Fruit fly (Drosophila melanogaster): ENCODE measurements around the gene csw.

Gene csw

DNA sequence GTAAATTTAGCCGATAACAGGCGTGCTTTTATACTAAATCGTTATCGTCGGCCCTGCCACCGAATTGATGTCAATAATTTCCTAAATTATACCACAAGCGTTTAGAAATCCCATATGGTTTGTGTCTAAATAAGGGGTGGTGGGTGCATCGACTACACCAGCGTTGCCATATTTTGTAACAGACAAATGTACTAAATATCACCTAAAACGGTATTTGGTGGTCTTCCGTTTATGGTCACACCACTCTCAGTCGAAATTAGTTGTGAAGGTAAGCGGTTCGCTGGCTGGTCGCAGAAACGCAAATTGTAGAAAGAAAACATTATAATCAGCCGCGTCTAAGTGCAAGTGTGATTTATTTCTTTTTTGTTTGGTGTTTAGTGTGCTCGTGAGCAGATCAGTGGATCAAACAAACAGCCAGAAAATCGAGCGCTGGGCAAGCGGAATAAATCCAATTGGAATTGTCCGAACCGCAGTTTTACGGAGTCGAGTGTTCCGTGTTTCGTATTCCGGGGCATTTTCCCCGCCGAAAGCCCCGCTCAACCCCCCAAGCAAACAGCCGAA, 13.6 kb upstream of the csw start, which contains the start of the genes CG16903 and Unc-76:
Gene CG16903, minus strand, starts transcription at position 39 of the 561 bp plus-strand sequence.
Gene Unc-76, plus strand, starts transcription at position 244 of the 561 bp plus-strand sequence.
- TF ChIP-seq Tbp (GFP tag; optimal IDR thresholded peaks at IDR 0.05), result no peak
- TF ChIP-seq CG11456 (GFP tag; IDR thresholded peaks at IDR 0.05), result 0 out of 3 replicates have a peak, but pooled peaks have one; percentile 20
- TF ChIP-seq sug (tag; optimal IDR thresholded peaks at IDR 0.05), result peak; percentile 66
- no peak for TF ChIP-seq Sry-β (GFP tag; optimal IDR thresholded peaks at IDR 0.05)
- TF ChIP-seq cas (GFP tag; IDR thresholded peaks at IDR 0.05), result no peak
- TF ChIP-seq CG34376 (GFP tag; optimal IDR thresholded peaks at IDR 0.05), result peak; percentile 72
- no peak for TF ChIP-seq dysf (GFP tag; IDR thresholded peaks at IDR 0.05)
- no peak for TF ChIP-seq slou (GFP tag; optimal IDR thresholded peaks at IDR 0.05)
- 0 out of 3 replicates have a peak, but pooled peaks have one; percentile 49 for TF ChIP-seq CG6791 (GFP tag; IDR thresholded peaks at IDR 0.05; ENCODE audit: partially characterized antibody)
- TF ChIP-seq Myb (GFP tag; optimal IDR thresholded peaks at IDR 0.05), result peak; percentile 82
- TF ChIP-seq CG12391 (tag; optimal IDR thresholded peaks at IDR 0.05), result peak; percentile 60
- no peak for TF ChIP-seq Doc2 (GFP tag; IDR thresholded peaks at IDR 0.05)
- no peak for TF ChIP-seq CG18476 (GFP tag; optimal IDR thresholded peaks at IDR 0.05)
- TF ChIP-seq CG4404 (GFP tag; IDR thresholded peaks at IDR 0.05), result no peak
- no peak for TF ChIP-seq ERR (GFP tag; optimal IDR thresholded peaks at IDR 0.05)
- peak; percentile 36 for TF ChIP-seq CG3281 (GFP tag; optimal IDR thresholded peaks at IDR 0.05)
- peak; percentile 71 for TF ChIP-seq abd-A (tag; optimal IDR thresholded peaks at IDR 0.05)
- peak; percentile 39 for TF ChIP-seq pho (GFP tag; optimal IDR thresholded peaks at IDR 0.05)
- peak; percentile 98 for TF ChIP-seq Lhr (GFP tag; optimal IDR thresholded peaks at IDR 0.05)
- peak in 1 of 2 experiments; percentile 21 for TF ChIP-seq bsh (GFP tag; optimal IDR thresholded peaks at IDR 0.05)
- TF ChIP-seq CG18764 (GFP tag; optimal IDR thresholded peaks at IDR 0.05), result no peak
- TF ChIP-seq Oaz (GFP tag; IDR thresholded peaks at IDR 0.05), result no peak
- TF ChIP-seq wdn (GFP tag; IDR thresholded peaks at IDR 0.05), result no peak
- TF ChIP-seq CG5245 (GFP tag; optimal IDR thresholded peaks at IDR 0.05), result no peak
- no peak for TF ChIP-seq Lim3 (GFP tag; IDR thresholded peaks at IDR 0.05)
- TF ChIP-seq CG10274 (GFP tag; optimal IDR thresholded peaks at IDR 0.05), result no peak
- TF ChIP-seq ase (GFP tag; IDR thresholded peaks at IDR 0.05), result no peak
- no peak for TF ChIP-seq luna (GFP tag; optimal IDR thresholded peaks at IDR 0.05)
- peak; percentile 40; the same call in 2 of the 4 replicates for TF ChIP-seq Dll (GFP tag; IDR thresholded peaks at IDR 0.05; ENCODE audit: partially characterized antibody)
- peak; percentile 42 for TF ChIP-seq CTCF (GFP tag; optimal IDR thresholded peaks at IDR 0.05)
- TF ChIP-seq CG42726 (GFP tag; IDR thresholded peaks at IDR 0.05; ENCODE audit: partially characterized antibody), result peak; percentile 70
- no peak for TF ChIP-seq CG11695 (GFP tag; IDR thresholded peaks at IDR 0.05)
- peak; percentile 17 for TF ChIP-seq Spps (tag; optimal IDR thresholded peaks at IDR 0.05)
- TF ChIP-seq CG4820 (GFP tag; optimal IDR thresholded peaks at IDR 0.05), result no peak
- no peak for TF ChIP-seq CG5953 (GFP tag; IDR thresholded peaks at IDR 0.05)
- peak; percentile 52; the same call in 2 of the 3 replicates for TF ChIP-seq Dbx (GFP tag; IDR thresholded peaks at IDR 0.05)
- no peak for TF ChIP-seq Awh (GFP tag; IDR thresholded peaks at IDR 0.05)
- TF ChIP-seq CG31365 (tag; optimal IDR thresholded peaks at IDR 0.05), result peak; percentile 37
- TF ChIP-seq dimm (GFP tag; IDR thresholded peaks at IDR 0.05), result no peak
- TF ChIP-seq CG14050 (GFP tag; IDR thresholded peaks at IDR 0.05), result no peak
- peak; percentile 28 for TF ChIP-seq tap (tag; optimal IDR thresholded peaks at IDR 0.05)
- peak; percentile 65 for TF ChIP-seq BEAF-32 (GFP tag; optimal IDR thresholded peaks at IDR 0.05)
- no peak for TF ChIP-seq CG6654 (GFP tag; optimal IDR thresholded peaks at IDR 0.05)
- no peak for TF ChIP-seq H15 (GFP tag; IDR thresholded peaks at IDR 0.05)
- TF ChIP-seq CG13424 (tag; optimal IDR thresholded peaks at IDR 0.05), result peak; percentile 33
- TF ChIP-seq lbe (GFP tag; optimal IDR thresholded peaks at IDR 0.05), result no peak
- no peak for TF ChIP-seq Poxn (GFP tag; IDR thresholded peaks at IDR 0.05)
- TF ChIP-seq CG10543 (GFP tag; optimal IDR thresholded peaks at IDR 0.05), result peak; percentile 55
- TF ChIP-seq CG17612 (GFP tag; IDR thresholded peaks at IDR 0.05), result no peak
- peak; percentile 60 for TF ChIP-seq wek (GFP tag; optimal IDR thresholded peaks at IDR 0.05)
- TF ChIP-seq CG31224 (GFP tag; IDR thresholded peaks at IDR 0.05), result no peak
- TF ChIP-seq Sin3A (optimal IDR thresholded peaks at IDR 0.05), result peak; percentile 77

Data from whole organism, embryonic.